Worm (Caenorhabditis elegans) whole organism, late embryonic: ENCODE data around the gene T28F3.8.

ENCODE experiments used
- ama-1 ChIP-seq: fragments of 150-350 bp; optimal IDR thresholded peaks from 2 replicates; lab custom pipeline; 2014
- ceh-30 ChIP-seq: fragments of 150-350 bp; optimal IDR thresholded peaks from 2 replicates; lab custom pipeline; 2014; ENCODE audit warnings: missing biosample characterization, missing genetic modification characterization
- ceh-48 ChIP-seq: sonication (generic microtip); optimal IDR thresholded peaks from 2 replicates; lab custom pipeline; 2016; ENCODE audit warnings: missing genetic modification characterization, inconsistent platforms, missing compliant biosample characterization
- pag-3 ChIP-seq: sonication (generic microtip); optimal IDR thresholded peaks from 2 replicates; lab custom pipeline; 2016; ENCODE audit warnings: missing compliant biosample characterization, missing genetic modification characterization, borderline replicate concordance
- pha-2 ChIP-seq: sonication (generic microtip); optimal IDR thresholded peaks from 2 replicates; lab custom pipeline; 2017; ENCODE audit warnings: mild to moderate bottlenecking, missing genetic modification characterization, missing compliant biosample characterization
- tbx-2 ChIP-seq: sonication (generic microtip); optimal IDR thresholded peaks from 2 replicates; lab custom pipeline; 2016; ENCODE audit warnings: missing genetic modification characterization, missing compliant biosample characterization

ce11 chrIV:17335031-17335430 is 27.9 kb upstream of the T28F3.8 start, which contains the start of gene C49C3.8:
- TF ChIP-seq ceh-48 (tag; lab: Kevin White, UChicago): peak; percentile 45
- TF ChIP-seq pag-3 (tag; lab: Kevin White, UChicago): no peak
- TF ChIP-seq ama-1 (lab: Kevin White, UChicago): no peak
- no peak for TF ChIP-seq pha-2 (tag; lab: Kevin White, UChicago)
- TF ChIP-seq tbx-2 (tag; lab: Kevin White, UChicago): no peak
- TF ChIP-seq ceh-30 (tag; lab: Kevin White, UChicago): no peak
